Worm (Caenorhabditis elegans): ENCODE measurements around the gene F28C10.1.

- no peak for TF ChIP-seq flt-1 (GFP tag; IDR thresholded peaks at IDR 0.05)
- TF ChIP-seq ztf-23 (GFP tag; IDR thresholded peaks at IDR 0.05): no peak
- no peak for TF ChIP-seq klf-2 (GFP tag; conservative IDR thresholded peaks at IDR 0.05)
- no peak for TF ChIP-seq med-1 (GFP tag; optimal IDR thresholded peaks at IDR 0.05; ENCODE audit: insufficient read depth)
- no peak for TF ChIP-seq tab-1 (GFP tag; IDR thresholded peaks at IDR 0.05)
- no peak for TF ChIP-seq cog-1 (tag; optimal IDR thresholded peaks at IDR 0.05)
- TF ChIP-seq ref-1 (GFP tag; conservative IDR thresholded peaks at IDR 0.05): no peak
Measured at ce11 chrX:553875-554274, 11.0 kb downstream of the F28C10.1 start, which contains the start of gene F57C12.6.
